Fruit fly (Drosophila melanogaster): ENCODE data around the gene CG12321.

The CG12321 gene

DNA sequence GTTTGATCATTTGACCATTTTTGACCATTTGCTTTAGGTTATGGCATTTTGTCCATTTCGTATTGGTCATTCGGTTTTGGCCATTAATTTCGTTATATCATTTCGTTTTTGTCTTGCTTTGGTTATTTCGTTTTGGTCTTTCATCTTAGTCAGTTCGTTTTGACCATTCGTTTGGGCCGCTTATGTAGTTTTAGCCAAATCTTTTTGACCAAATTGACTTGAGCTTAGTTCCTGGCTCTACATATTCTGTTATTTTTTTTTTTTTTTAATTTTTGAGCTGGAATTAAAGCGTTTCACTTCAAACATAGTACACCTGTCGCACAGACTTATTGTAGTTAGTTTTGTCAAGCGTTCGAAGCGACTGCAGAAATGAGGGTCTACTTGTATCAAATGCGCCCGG is 30.1 kb downstream of the CG12321 start, which contains the start of gene CG14315:
TSS of gene CG14315 (plus strand) at position 301 of the 400 bp plus-strand sequence.
- no peak for TF ChIP-seq CG8478 (optimal IDR thresholded peaks at IDR 0.05)
- no peak for TF ChIP-seq psq (optimal IDR thresholded peaks at IDR 0.05)
- no peak for TF ChIP-seq Dll (optimal IDR thresholded peaks at IDR 0.05)
- TF ChIP-seq EcR (GFP tag; optimal IDR thresholded peaks at IDR 0.05): no peak
- no peak for TF ChIP-seq usp (GFP tag; optimal IDR thresholded peaks at IDR 0.05)
- no peak for TF ChIP-seq pan (optimal IDR thresholded peaks at IDR 0.05)

dm6 chr3R:18157459-18157858 is 31.0 kb downstream of the CG12321 start:
- TF ChIP-seq psq (optimal IDR thresholded peaks at IDR 0.05) (no peak), Dll (optimal IDR thresholded peaks at IDR 0.05) (no peak), pan (optimal IDR thresholded peaks at IDR 0.05) (no peak), CG8478 (optimal IDR thresholded peaks at IDR 0.05) (no peak), usp (GFP tag; optimal IDR thresholded peaks at IDR 0.05) (no peak), EcR (GFP tag; optimal IDR thresholded peaks at IDR 0.05) (no peak)

dm6 chr3R:18156608-18157007 is 31.9 kb downstream of the CG12321 start:
- TF ChIP-seq psq (optimal IDR thresholded peaks at IDR 0.05) (no peak), EcR (GFP tag; optimal IDR thresholded peaks at IDR 0.05) (no peak), CG8478 (optimal IDR thresholded peaks at IDR 0.05) (no peak), usp (GFP tag; optimal IDR thresholded peaks at IDR 0.05) (no peak), pan (optimal IDR thresholded peaks at IDR 0.05) (no peak), Dll (optimal IDR thresholded peaks at IDR 0.05) (no peak)

DNA sequence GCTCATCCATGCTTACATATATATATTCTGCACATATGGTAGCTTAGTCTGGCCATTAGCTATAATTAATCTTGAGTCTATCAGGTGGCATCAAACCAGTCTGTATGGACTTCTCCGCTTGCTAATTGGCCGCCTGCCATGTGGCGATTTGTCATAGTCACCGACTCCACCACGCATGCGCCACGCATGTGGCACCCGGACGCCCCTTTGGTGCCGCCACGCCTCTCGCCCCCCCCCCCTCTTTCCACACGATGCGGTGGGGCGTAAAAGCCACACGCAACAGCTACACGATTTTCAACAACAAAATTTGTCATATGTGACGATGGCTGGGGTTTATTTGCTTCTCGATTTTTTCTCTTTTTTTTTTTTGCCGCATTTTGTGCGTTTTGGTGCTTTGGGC is 34.8 kb downstream of the CG12321 start:
- TF ChIP-seq pan (optimal IDR thresholded peaks at IDR 0.05) (no peak), EcR (GFP tag; optimal IDR thresholded peaks at IDR 0.05) (no peak)

- no peak for TF ChIP-seq EcR (GFP tag; optimal IDR thresholded peaks at IDR 0.05)
- no peak for TF ChIP-seq usp (GFP tag; optimal IDR thresholded peaks at IDR 0.05)
- TF ChIP-seq Dll (optimal IDR thresholded peaks at IDR 0.05): no peak
- TF ChIP-seq CG8478 (optimal IDR thresholded peaks at IDR 0.05): no peak
- no peak for TF ChIP-seq pan (optimal IDR thresholded peaks at IDR 0.05)
- TF ChIP-seq psq (optimal IDR thresholded peaks at IDR 0.05): no peak
These were observed 36.7 kb downstream of the CG12321 start, which contains the start of gene CG14316 for dm6 chr3R:18151820-18152219. Gene CG14316, plus strand, starts transcription at chr3R:18152120.

dm6 chr3R:18146629-18147028 is 41.9 kb downstream of the CG12321 start:
- no peak for TF ChIP-seq usp (GFP tag; optimal IDR thresholded peaks at IDR 0.05)
- no peak for TF ChIP-seq psq (optimal IDR thresholded peaks at IDR 0.05)
- no peak for TF ChIP-seq CG8478 (optimal IDR thresholded peaks at IDR 0.05)
- no peak for TF ChIP-seq pan (optimal IDR thresholded peaks at IDR 0.05)
- no peak for TF ChIP-seq Dll (optimal IDR thresholded peaks at IDR 0.05)
- no peak for TF ChIP-seq EcR (GFP tag; optimal IDR thresholded peaks at IDR 0.05)

dm6 chr3R:18144853-18145252 is 43.7 kb downstream of the CG12321 start:
- TF ChIP-seq CG8478 (optimal IDR thresholded peaks at IDR 0.05) (no peak), pan (optimal IDR thresholded peaks at IDR 0.05) (no peak), EcR (GFP tag; optimal IDR thresholded peaks at IDR 0.05) (no peak)
